Worm (Caenorhabditis elegans) whole organism, L4 larva: ENCODE data around the gene C47E8.11.

Experiments
- D1046.2 ChIP-seq: fragments of 200-800 bp; sonication (Bioruptor generic); IDR thresholded peaks from 2 replicates; pipeline ENCODE4 v1.3.6; 2022; ENCODE audit warnings: missing genetic modification characterization, missing compliant biosample characterization
- F26F4.8 ChIP-seq: fragments of 200-800 bp; sonication (Bioruptor generic); conservative IDR thresholded peaks from 2 replicates; pipeline ENCODE4 v1.3.6; 2022; ENCODE audit warnings: missing genetic modification characterization, missing compliant biosample characterization
- F37D6.2 ChIP-seq: sonication (generic microtip); optimal IDR thresholded peaks from 2 replicates; lab custom pipeline; 2016; ENCODE audit warnings: mild to moderate bottlenecking, missing genetic modification characterization, missing compliant biosample characterization
- R02D3.7 ChIP-seq: fragments of 150-350 bp; sonication (generic microtip); optimal IDR thresholded peaks from 3 replicates; lab custom pipeline; 2014; ENCODE audit warnings: missing biosample characterization, missing genetic modification characterization
- Y105C5A.15 ChIP-seq: fragments of 200-800 bp; sonication (Bioruptor generic); IDR thresholded peaks from 2 replicates; pipeline ENCODE4 v1.3.6; 2022; ENCODE audit warnings: missing genetic modification characterization, missing compliant biosample characterization
- Y48G9A.11 ChIP-seq: fragments of 200-800 bp; sonication (Bioruptor generic); IDR thresholded peaks from 2 replicates; pipeline ENCODE4 v1.3.6; 2022; ENCODE audit warnings: missing genetic modification reagents, missing genetic modification characterization, missing compliant biosample characterization
- ZK546.5 ChIP-seq, 2 experiments: sonication (generic microtip); optimal IDR thresholded peaks; 2 replicates each; lab custom pipeline; 2017; ENCODE audit warnings: missing biosample characterization in 2 of 2, missing genetic modification characterization in 2 of 2
- ceh-20 ChIP-seq: fragments of 200-800 bp; sonication (Bioruptor generic); IDR thresholded peaks from 2 replicates; pipeline ENCODE4 v1.3.6; 2022; ENCODE audit warnings: missing genetic modification reagents, missing genetic modification characterization, missing compliant biosample characterization
- ceh-28 ChIP-seq: fragments of 150-350 bp; optimal IDR thresholded peaks from 2 replicates; lab custom pipeline; 2014; ENCODE audit warnings: missing biosample characterization, missing genetic modification reagents, missing genetic modification characterization
- ceh-44 ChIP-seq: fragments of 200-800 bp; sonication (Bioruptor generic); IDR thresholded peaks from 2 replicates; pipeline ENCODE4 v1.3.6; 2022; ENCODE audit warnings: missing genetic modification reagents, missing genetic modification characterization, missing compliant biosample characterization
- cey-2 ChIP-seq: sonication (generic microtip); optimal IDR thresholded peaks from 3 replicates; lab custom pipeline; 2017; ENCODE audit warnings: missing genetic modification characterization, mild to moderate bottlenecking, missing compliant biosample characterization, antibody characterized with exemption, borderline replicate concordance; ENCODE audit not compliant: insufficient read depth
- ctbp-1 ChIP-seq: fragments of 200-800 bp; sonication (Bioruptor generic); IDR thresholded peaks from 2 replicates; pipeline ENCODE4 v1.3.6; 2022; ENCODE audit warnings: missing genetic modification reagents, missing genetic modification characterization, missing compliant biosample characterization
- daf-16 ChIP-seq, 3 experiments: sonication (generic microtip); optimal IDR thresholded peaks; 2 replicates each; lab custom pipeline; 2016 to 2017; ENCODE audit warnings: missing genetic modification characterization in 3 of 3, missing genetic modification reagents in 3 of 3, mild to moderate bottlenecking in 2 of 3, missing compliant biosample characterization in 2 of 3, missing biosample characterization in 1 of 3, moderate library complexity in 1 of 3
- daf-19 ChIP-seq: fragments of 200-800 bp; sonication (Bioruptor generic); conservative IDR thresholded peaks from 2 replicates; pipeline ENCODE4 v1.3.6; 2022; ENCODE audit warnings: missing genetic modification characterization, missing compliant biosample characterization
- dpl-1 ChIP-seq: fragments of 150-350 bp; optimal IDR thresholded peaks from 2 replicates; lab custom pipeline; 2014; ENCODE audit warnings: missing biosample characterization, missing genetic modification reagents, missing genetic modification characterization
- dve-1 ChIP-seq: sonication (generic microtip); optimal IDR thresholded peaks from 2 replicates; lab custom pipeline; 2017; ENCODE audit warnings: antibody characterized with exemption, mild to moderate bottlenecking, missing genetic modification characterization, missing compliant biosample characterization; ENCODE audit not compliant: insufficient read depth
- fkh-10 ChIP-seq: fragments of 150-350 bp; optimal IDR thresholded peaks from 2 replicates; lab custom pipeline; 2014; ENCODE audit warnings: missing biosample characterization, missing genetic modification reagents, missing genetic modification characterization
- fos-1 ChIP-seq: fragments of 150-350 bp; optimal IDR thresholded peaks from 2 replicates; lab custom pipeline; 2014; ENCODE audit warnings: missing biosample characterization, missing genetic modification characterization
- hif-1 ChIP-seq, 2 experiments: sonication (generic microtip); optimal IDR thresholded peaks; 2 replicates each; lab custom pipeline; 2016 to 2017; ENCODE audit warnings: missing compliant biosample characterization in 2 of 2, missing genetic modification characterization in 2 of 2, missing genetic modification reagents in 2 of 2, missing genotype in 2 of 2, mild to moderate bottlenecking in 1 of 2
- hlh-11 ChIP-seq: fragments of 200-800 bp; sonication (Bioruptor generic); optimal IDR thresholded peaks from 2 replicates; lab custom pipeline; 2018; ENCODE audit warnings: mild to moderate bottlenecking, missing genetic modification characterization, missing compliant biosample characterization
- hlh-30 ChIP-seq: sonication (generic microtip); optimal IDR thresholded peaks from 2 replicates; lab custom pipeline; 2017; ENCODE audit warnings: antibody characterized with exemption, mild to moderate bottlenecking, missing genetic modification characterization, missing compliant biosample characterization; ENCODE audit not compliant: insufficient read depth
- lin-1 ChIP-seq: fragments of 200-800 bp; sonication (Bioruptor generic); IDR thresholded peaks from 2 replicates; pipeline ENCODE4 v1.3.6; 2022; ENCODE audit warnings: missing genetic modification reagents, missing genetic modification characterization, missing compliant biosample characterization
- lsy-2 ChIP-seq, 2 experiments: fragments of 150-350 bp in 1 of 2; sonication (generic microtip) in 1 of 2; optimal IDR thresholded peaks; 2 replicates each; lab custom pipeline; 2014 to 2017; ENCODE audit warnings: missing biosample characterization in 2 of 2, missing genetic modification characterization in 2 of 2
- madf-9 ChIP-seq: fragments of 200-800 bp; sonication (Bioruptor generic); conservative IDR thresholded peaks from 2 replicates; pipeline ENCODE4 v1.3.6; 2022; ENCODE audit warnings: missing genetic modification reagents, missing genetic modification characterization, missing compliant biosample characterization
- mdl-1 ChIP-seq, 2 experiments: fragments of 150-350 bp in 1 of 2; sonication (generic microtip) in 1 of 2; optimal IDR thresholded peaks; 2 replicates each; lab custom pipeline; 2014 to 2017; ENCODE audit warnings: missing biosample characterization in 2 of 2, missing genetic modification characterization in 2 of 2
- mdt-29 ChIP-seq: fragments of 200-800 bp; sonication (Bioruptor generic); IDR thresholded peaks from 2 replicates; pipeline ENCODE4 v1.3.6; 2022; ENCODE audit warnings: missing genetic modification reagents, missing genetic modification characterization, missing compliant biosample characterization
- mxl-3 ChIP-seq: fragments of 200-800 bp; sonication (Bioruptor generic); optimal IDR thresholded peaks from 2 replicates; lab custom pipeline; 2018; ENCODE audit warnings: mild to moderate bottlenecking, missing genetic modification characterization, missing compliant biosample characterization
- nhr-237 ChIP-seq: sonication (generic microtip); optimal IDR thresholded peaks from 2 replicates; lab custom pipeline; 2017; ENCODE audit warnings: missing biosample characterization, missing genetic modification characterization
- nhr-28 ChIP-seq: fragments of 150-350 bp; optimal IDR thresholded peaks from 2 replicates; lab custom pipeline; 2014; ENCODE audit warnings: missing biosample characterization, missing genetic modification characterization
- nhr-41 ChIP-seq: fragments of 200-800 bp; sonication (Bioruptor generic); IDR thresholded peaks from 2 replicates; pipeline ENCODE4 v1.3.6; 2022; ENCODE audit warnings: missing genetic modification reagents, missing genetic modification characterization, missing compliant biosample characterization
- nhr-48 ChIP-seq: sonication (generic microtip); optimal IDR thresholded peaks from 2 replicates; lab custom pipeline; 2016; ENCODE audit warnings: mild to moderate bottlenecking, missing genetic modification characterization, missing compliant biosample characterization
- php-3 ChIP-seq: fragments of 200-800 bp; sonication (Bioruptor generic); IDR thresholded peaks from 2 replicates; pipeline ENCODE4 v1.3.6; 2022; ENCODE audit warnings: missing genetic modification reagents, missing genetic modification characterization, missing compliant biosample characterization
- rbr-2 ChIP-seq: sonication (generic microtip); optimal IDR thresholded peaks from 2 replicates; lab custom pipeline; 2016; ENCODE audit warnings: missing genotype, missing genetic modification characterization, missing compliant biosample characterization
- set-16 ChIP-seq: fragments of 200-800 bp; sonication (Bioruptor generic); IDR thresholded peaks from 2 replicates; pipeline ENCODE4 v1.3.6; 2022; ENCODE audit warnings: missing genetic modification reagents, missing genetic modification characterization, missing compliant biosample characterization
- snpc-1.2 ChIP-seq: fragments of 200-800 bp; sonication (Bioruptor generic); IDR thresholded peaks from 2 replicates; pipeline ENCODE4 v1.3.6; 2022; ENCODE audit warnings: missing genetic modification reagents, missing genetic modification characterization, missing compliant biosample characterization
- snpc-4 ChIP-seq: fragments of 150-350 bp; optimal IDR thresholded peaks from 2 replicates; lab custom pipeline; 2014; ENCODE audit warnings: missing biosample characterization, missing genetic modification characterization
- spr-1 ChIP-seq: sonication (generic microtip); optimal IDR thresholded peaks from 2 replicates; lab custom pipeline; 2016; ENCODE audit warnings: mild to moderate bottlenecking, missing genetic modification characterization, missing compliant biosample characterization
- zfp-2 ChIP-seq: sonication (generic microtip); optimal IDR thresholded peaks from 2 replicates; lab custom pipeline; 2016; ENCODE audit warnings: mild to moderate bottlenecking, missing genetic modification characterization, missing compliant biosample characterization
- zip-2 ChIP-seq: fragments of 150-350 bp; optimal IDR thresholded peaks from 2 replicates; lab custom pipeline; 2014; ENCODE audit warnings: missing biosample characterization, missing genetic modification characterization

Gene C47E8.11

DNA sequence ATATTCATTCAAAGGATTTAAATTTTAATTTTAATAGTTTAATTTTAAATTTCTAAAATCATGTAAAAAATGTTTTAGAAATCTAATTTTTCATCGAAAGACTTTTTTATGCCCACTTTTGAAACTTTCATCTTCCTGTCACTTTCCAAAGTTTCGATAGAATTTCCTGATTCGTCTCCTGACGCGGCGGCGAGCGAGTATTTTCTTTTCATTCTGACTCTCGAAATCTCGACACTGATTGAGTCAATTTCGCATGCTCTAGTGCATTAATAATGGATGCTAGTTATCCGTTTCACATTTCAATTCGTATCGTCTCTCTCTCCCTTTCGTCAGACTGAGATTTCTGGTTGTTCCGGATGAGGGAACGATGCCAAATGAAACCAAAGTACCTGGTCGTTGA is 39.6 kb upstream of the C47E8.11 start:
- TF ChIP-seq F37D6.2 (tag; lab: Kevin White, UChicago): no peak
- TF ChIP-seq fkh-10: peak; percentile 63

DNA sequence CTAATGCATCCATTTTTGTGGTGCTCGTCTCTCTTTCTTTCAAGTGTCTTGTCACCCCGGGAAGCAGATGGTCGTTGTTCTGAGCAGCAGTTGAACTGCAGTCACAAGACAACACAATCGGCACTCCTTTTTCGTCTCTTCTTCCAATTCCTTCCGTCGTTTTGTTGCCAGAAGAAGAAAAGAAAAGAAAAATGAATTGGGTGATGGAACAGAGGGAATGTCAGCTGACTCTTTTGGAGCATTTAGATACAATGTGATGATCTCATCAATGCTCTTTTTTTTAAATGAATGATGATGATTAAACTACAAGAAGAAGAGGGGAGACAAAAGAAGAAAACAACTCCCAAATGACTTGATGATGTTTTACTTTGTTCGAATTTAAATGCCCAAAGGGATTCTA is 38.5 kb upstream of the C47E8.11 start:
- peak; percentile 51 for TF ChIP-seq hlh-30 (tag; lab: Kevin White, UChicago)
- TF ChIP-seq lsy-2 (tag; optimal IDR thresholded peaks at IDR 0.05; lab: Kevin White, UChicago): peak; percentile 11 to 47
- TF ChIP-seq hif-1 (tag; optimal IDR thresholded peaks at IDR 0.05; lab: Kevin White, UChicago): no peak
- peak; percentile 62 for TF ChIP-seq ceh-20
- no peak for TF ChIP-seq dpl-1 (GFP tag; lab: Kevin White, UChicago)

DNA sequence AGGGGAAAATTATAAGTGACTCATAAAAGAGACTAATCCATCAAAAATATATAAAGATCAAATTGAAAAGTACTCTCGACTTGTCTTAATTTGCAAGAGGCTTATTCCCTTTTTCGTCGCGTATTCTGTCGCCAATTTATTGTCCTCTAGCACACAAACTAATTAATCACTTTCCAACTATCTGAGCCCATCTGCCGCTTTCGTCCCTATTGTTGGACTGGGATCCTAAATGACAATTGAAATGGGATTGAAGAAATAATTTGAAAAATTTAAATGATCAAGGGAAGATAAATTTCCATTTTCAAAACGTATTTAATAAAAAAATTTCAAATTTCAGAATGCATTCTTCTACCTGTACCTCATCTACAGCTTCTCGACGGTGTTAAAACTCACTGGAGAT is 37.8 kb upstream of the C47E8.11 start:
- TF ChIP-seq snpc-4 (tag; lab: Kevin White, UChicago): no peak
- no peak for TF ChIP-seq fos-1 (tag; lab: Kevin White, UChicago)
- TF ChIP-seq dpl-1 (GFP tag; lab: Kevin White, UChicago): no peak
- TF ChIP-seq ceh-44 (GFP tag; lab: Robert Waterston, UW): no peak
- TF ChIP-seq daf-16 (GFP tag; optimal IDR thresholded peaks at IDR 0.05; lab: Kevin White, UChicago): no peak
- TF ChIP-seq daf-16 (tag; optimal IDR thresholded peaks at IDR 0.05; lab: Kevin White, UChicago): no peak
- no peak for TF ChIP-seq zip-2 (tag; lab: Kevin White, UChicago)
- TF ChIP-seq cey-2 (tag; lab: Kevin White, UChicago): no peak

DNA sequence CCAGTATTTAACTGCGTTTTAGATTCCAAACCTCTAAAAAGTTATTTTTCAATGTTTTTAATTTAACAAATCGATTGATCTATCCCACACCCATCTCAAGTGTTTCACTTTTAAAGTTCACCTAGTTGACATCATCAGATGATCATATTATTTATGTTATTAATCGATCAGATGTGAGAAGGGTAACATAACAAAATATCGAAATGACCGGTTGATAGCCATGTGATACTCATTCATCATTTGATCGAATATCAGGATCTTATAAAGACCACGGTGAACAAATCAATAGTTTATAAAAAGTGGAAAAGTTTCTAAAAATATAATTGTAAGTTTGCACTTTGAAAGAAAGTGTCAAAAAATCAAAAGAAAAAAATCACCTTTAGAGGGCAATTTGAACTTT is 32.7 kb upstream of the C47E8.11 start:
- TF ChIP-seq nhr-237 (tag; lab: Kevin White, UChicago): no peak
- peak; percentile 70 for TF ChIP-seq hlh-30 (tag; lab: Kevin White, UChicago)
- TF ChIP-seq nhr-28 (tag; lab: Kevin White, UChicago): peak; percentile 20

DNA sequence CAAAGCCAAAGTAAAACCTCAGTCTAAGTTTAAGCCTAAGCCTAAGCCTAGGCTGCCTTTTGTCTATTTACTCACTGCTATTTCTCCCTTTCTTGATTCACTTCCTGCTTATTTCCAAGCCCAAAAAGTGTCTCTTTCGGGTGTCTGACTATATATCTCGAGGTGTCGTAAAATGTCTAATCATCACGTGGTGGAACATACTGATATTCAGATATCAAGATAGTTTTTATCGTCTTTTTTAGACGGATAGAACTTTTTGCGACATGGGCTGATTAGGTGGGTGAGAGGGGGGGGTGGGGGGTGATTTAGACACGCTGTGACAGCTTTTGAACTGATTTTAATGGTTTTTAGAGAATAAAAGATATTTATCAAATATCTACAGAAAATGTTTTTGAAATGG is 31.4 kb upstream of the C47E8.11 start:
- TF ChIP-seq nhr-28 (tag; lab: Kevin White, UChicago) (peak; percentile 5), mdl-1 (tag; optimal IDR thresholded peaks at IDR 0.05; lab: Kevin White, UChicago) (peak in 1 of 2 experiments; percentile 36), hlh-30 (tag; lab: Kevin White, UChicago) (peak; percentile 62), php-3 (GFP tag; lab: Robert Waterston, UW) (no peak)
- TF ChIP-seq, all 104 proteins: peak for 3

DNA sequence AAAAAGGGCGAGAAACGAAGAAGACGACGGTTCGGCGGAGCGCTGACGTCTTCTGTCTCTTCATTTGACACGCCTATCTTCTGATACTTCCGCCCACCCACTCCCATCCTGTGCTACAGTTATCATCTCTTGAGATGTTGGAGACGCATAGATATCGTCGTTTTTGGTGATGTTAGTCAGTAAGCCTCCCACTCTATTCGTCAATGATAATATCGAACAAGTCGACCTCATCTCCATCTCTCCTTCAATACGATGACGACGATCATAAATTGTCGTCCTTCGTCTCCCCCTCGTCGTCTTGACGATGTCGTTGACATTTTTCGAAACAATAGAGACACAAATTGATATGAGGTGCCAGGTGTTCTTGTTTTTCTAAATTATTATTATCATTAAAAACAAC is 30.3 kb upstream of the C47E8.11 start, which contains the start of gene slc-25A29:
TSS of gene slc-25A29 (minus strand) at position 45 of the 400 bp plus-strand sequence.
- no peak for TF ChIP-seq ZK546.5 (tag; optimal IDR thresholded peaks at IDR 0.05; lab: Kevin White, UChicago)
- no peak for TF ChIP-seq dve-1 (tag; lab: Kevin White, UChicago)
- no peak for TF ChIP-seq R02D3.7 (tag; lab: Kevin White, UChicago)
- TF ChIP-seq nhr-41 (GFP tag; lab: Robert Waterston, UW): no peak
- TF ChIP-seq lin-1: no peak
- no peak for TF ChIP-seq snpc-4 (tag; lab: Kevin White, UChicago)
- no peak for TF ChIP-seq fos-1 (tag; lab: Kevin White, UChicago)
- peak; percentile 36 for TF ChIP-seq mxl-3 (GFP tag; lab: Kevin White, UChicago)
- no peak for TF ChIP-seq F37D6.2 (tag; lab: Kevin White, UChicago)
- no peak for TF ChIP-seq spr-1 (tag; lab: Kevin White, UChicago)
- TF ChIP-seq madf-9: no peak
- TF ChIP-seq dpl-1 (GFP tag; lab: Kevin White, UChicago): no peak
- no peak for TF ChIP-seq ceh-28 (tag; lab: Kevin White, UChicago)
- TF ChIP-seq zfp-2 (tag; lab: Kevin White, UChicago): no peak
- no peak for TF ChIP-seq Y105C5A.15 (GFP tag; lab: Robert Waterston, UW)
- no peak for TF ChIP-seq set-16 (GFP tag; lab: Robert Waterston, UW)
- no peak for TF ChIP-seq nhr-48 (tag; lab: Kevin White, UChicago)
- TF ChIP-seq Y48G9A.11: no peak
- no peak for TF ChIP-seq rbr-2 (tag; lab: Kevin White, UChicago)
- TF ChIP-seq hlh-30 (tag; lab: Kevin White, UChicago): peak; percentile 3
- no peak for TF ChIP-seq daf-19
- no peak for TF ChIP-seq D1046.2
- peak; percentile 25 for TF ChIP-seq hlh-11 (tag; lab: Kevin White, UChicago)
- TF ChIP-seq mdt-29 (GFP tag; lab: Robert Waterston, UW): no peak
- peak in 1 of 2 experiments; percentile 4 for TF ChIP-seq mdl-1 (tag; optimal IDR thresholded peaks at IDR 0.05; lab: Kevin White, UChicago)
- TF ChIP-seq F26F4.8: no peak
- no peak for TF ChIP-seq snpc-1.2 (GFP tag; lab: Robert Waterston, UW)
- TF ChIP-seq ctbp-1 (GFP tag; lab: Robert Waterston, UW): no peak
